Worm (Caenorhabditis elegans): Measurements from ENCODE around the gene sym-4.
A peak's percentile ranks its signal among the peaks of the same experiment; 100 is the strongest.

sym-4 gene

ce11 chrX:14161684-14162347 is 7.6 kb downstream of the sym-4 start, which contains the start of gene lgc-25 (continued):
- peak; percentile 59 for TF ChIP-seq duxl-1 (tag; optimal IDR thresholded peaks at IDR 0.05; ENCODE audit: poor library complexity)
- peak; percentile 83 for TF ChIP-seq nhr-41 (GFP tag; IDR thresholded peaks at IDR 0.05)
- peak; percentile 52 for TF ChIP-seq nhr-77 (tag; optimal IDR thresholded peaks at IDR 0.05)
- peak; percentile 55 for TF ChIP-seq hlh-11 (tag; optimal IDR thresholded peaks at IDR 0.05)
- TF ChIP-seq hmg-1.1 (GFP tag; IDR thresholded peaks at IDR 0.05): peak; percentile 28; the same call in 1 of the 2 replicates
- peak; percentile 86 for TF ChIP-seq hlh-30 (tag; optimal IDR thresholded peaks at IDR 0.05; ENCODE audit: insufficient read depth)
- no peak for TF ChIP-seq zip-11 (GFP tag; IDR thresholded peaks at IDR 0.05)
- no peak for TF ChIP-seq spr-1 (tag; optimal IDR thresholded peaks at IDR 0.05)
- peak; percentile 68 for TF ChIP-seq T26A8.4 (GFP tag; IDR thresholded peaks at IDR 0.05)
- TF ChIP-seq Y48G9A.11 (GFP tag; IDR thresholded peaks at IDR 0.05): peak; percentile 50; the same call in 1 of the 2 replicates
- peak; percentile 56; the same call in 1 of the 2 replicates for TF ChIP-seq F26F4.8 (GFP tag; conservative IDR thresholded peaks at IDR 0.05)
- TF ChIP-seq nhr-111 (GFP tag; optimal IDR thresholded peaks at IDR 0.05): no peak
- TF ChIP-seq mxl-2 (GFP tag; conservative IDR thresholded peaks at IDR 0.05): no peak
- TF ChIP-seq F49E8.2 (tag; optimal IDR thresholded peaks at IDR 0.05; ENCODE audit: borderline replicate concordance): no peak

ce11 chrX:14156913-14157312 is 12.5 kb downstream of the sym-4 start, which contains the start of gene ceh-90:
ceh-90 (minus strand) TSS chrX:14157013.
- no peak for TF ChIP-seq lin-39 (tag; optimal IDR thresholded peaks at IDR 0.05)
- no peak for TF ChIP-seq nhr-77 (tag; optimal IDR thresholded peaks at IDR 0.05)

- TF ChIP-seq unc-62 (GFP tag; optimal IDR thresholded peaks at IDR 0.05 in 1 of 2) (peak in 1 of 2 experiments; percentile 90), unc-62 (tag; optimal IDR thresholded peaks at IDR 0.05) (no peak), F49E8.2 (tag; optimal IDR thresholded peaks at IDR 0.05; ENCODE audit: borderline replicate concordance) (no peak)
Observed at ce11 chrX:14152644-14153043, 16.8 kb downstream of the sym-4 start.

- TF ChIP-seq ceh-82 (tag; optimal IDR thresholded peaks at IDR 0.05) (no peak), rbr-2 (tag; optimal IDR thresholded peaks at IDR 0.05) (no peak), hlh-30 (tag; optimal IDR thresholded peaks at IDR 0.05; ENCODE audit: insufficient read depth) (no peak), saeg-2 (GFP tag; IDR thresholded peaks at IDR 0.05) (no peak), madf-5 (GFP tag; IDR thresholded peaks at IDR 0.05) (no peak), nhr-77 (tag; optimal IDR thresholded peaks at IDR 0.05) (no peak), ZK337.2 (GFP tag; IDR thresholded peaks at IDR 0.05) (no peak), nhr-48 (tag; optimal IDR thresholded peaks at IDR 0.05) (no peak), zfp-2 (tag; optimal IDR thresholded peaks at IDR 0.05) (no peak), ctbp-1 (GFP tag; IDR thresholded peaks at IDR 0.05) (no peak), cey-2 (tag; optimal IDR thresholded peaks at IDR 0.05; ENCODE audit: borderline replicate concordance, insufficient read depth) (no peak), mdt-29 (GFP tag; IDR thresholded peaks at IDR 0.05) (no peak), vab-7 (GFP tag; IDR thresholded peaks at IDR 0.05) (no peak), lir-3 (tag; optimal IDR thresholded peaks at IDR 0.05) (no peak), mep-1 (tag; optimal IDR thresholded peaks at IDR 0.05) (no peak), mdl-1 (tag; optimal IDR thresholded peaks at IDR 0.05) (no peak), ceh-44 (GFP tag; IDR thresholded peaks at IDR 0.05) (no peak), ztf-11 (tag; optimal IDR thresholded peaks at IDR 0.05) (no peak), nhr-28 (tag; optimal IDR thresholded peaks at IDR 0.05) (no peak)
Observed at ce11 chrX:14147400-14147799, 22.0 kb downstream of the sym-4 start, which contains the start of gene akt-2. akt-2 (plus strand) TSS chrX:14147700.

All from whole organism, L4 larva.